Worm (Caenorhabditis elegans): Measurements from ENCODE around the gene sre-19.

ce11 chrIV:12282873-12283272 lies 44.1 kb upstream of the sre-19 start, which contains the start of gene hpo-12:
- TF ChIP-seq W03F9.2 (tag; optimal IDR thresholded peaks at IDR 0.05) (no peak), him-1 (tag; optimal IDR thresholded peaks at IDR 0.05) (no peak)
